Worm (Caenorhabditis elegans): Measurements from ENCODE around the gene C55A1.1.
"Not testable (repeated sequence)": the region's sequence is repeated elsewhere in the genome, so short reads cannot be mapped to it uniquely, and the experiment has no call there.

C55A1.1 gene

ce11 chrV:15664053-15664661, 42.5 kb downstream of the C55A1.1 start (continued):
- TF ChIP-seq hlh-17 (GFP tag; optimal IDR thresholded peaks at IDR 0.05; ENCODE audit: borderline replicate concordance) (no peak), aha-1 (tag; optimal IDR thresholded peaks at IDR 0.05) (no peak), unc-98 (GFP tag; IDR thresholded peaks at IDR 0.05) (no peak)

ce11 chrV:15666718-15667117, 45.1 kb downstream of the C55A1.1 start:
- TF ChIP-seq egl-27 (tag; optimal IDR thresholded peaks at IDR 0.05), result no peak
- peak in 1 of 2 experiments; percentile 58 for TF ChIP-seq lin-35 (GFP tag; optimal IDR thresholded peaks at IDR 0.05)
- no peak for TF ChIP-seq ces-1 (GFP tag; optimal IDR thresholded peaks at IDR 0.05)
- peak; percentile 63 for TF ChIP-seq nhr-90 (tag; optimal IDR thresholded peaks at IDR 0.05; ENCODE audit: poor library complexity)
- TF ChIP-seq mep-1 (tag; optimal IDR thresholded peaks at IDR 0.05), result no peak
- no peak for TF ChIP-seq unc-30 (tag; optimal IDR thresholded peaks at IDR 0.05)
- TF ChIP-seq pqm-1 (tag; optimal IDR thresholded peaks at IDR 0.05), result peak; percentile 13
- TF ChIP-seq mdl-1 (tag; optimal IDR thresholded peaks at IDR 0.05), result peak in 1 of 2 experiments; percentile 61
- peak; percentile 98 for TF ChIP-seq elt-2 (tag; optimal IDR thresholded peaks at IDR 0.05)
- no peak for TF ChIP-seq F16B12.6 (tag; optimal IDR thresholded peaks at IDR 0.05)
- no peak for TF ChIP-seq nhr-77 (tag; optimal IDR thresholded peaks at IDR 0.05)
- no peak for TF ChIP-seq C16A3.4 (tag; optimal IDR thresholded peaks at IDR 0.05)
- TF ChIP-seq nhr-20 (tag; optimal IDR thresholded peaks at IDR 0.05), result peak; percentile 62
- TF ChIP-seq lsy-2 (tag; optimal IDR thresholded peaks at IDR 0.05), result no peak
- no peak for TF ChIP-seq vab-15 (tag; optimal IDR thresholded peaks at IDR 0.05)
- TF ChIP-seq tlp-1 (tag; optimal IDR thresholded peaks at IDR 0.05), result no peak
- no peak for TF ChIP-seq ceh-90 (tag; optimal IDR thresholded peaks at IDR 0.05)
- no peak for TF ChIP-seq ceh-63 (GFP tag; optimal IDR thresholded peaks at IDR 0.05)
- no peak for TF ChIP-seq C04F5.9 (tag; optimal IDR thresholded peaks at IDR 0.05)
- no peak for TF ChIP-seq pag-3 (tag; optimal IDR thresholded peaks at IDR 0.05; ENCODE audit: borderline replicate concordance, insufficient read depth)
- TF ChIP-seq hlh-17 (GFP tag; optimal IDR thresholded peaks at IDR 0.05; ENCODE audit: borderline replicate concordance), result no peak
- TF ChIP-seq nhr-84 (tag; optimal IDR thresholded peaks at IDR 0.05), result no peak
- no peak for TF ChIP-seq ztf-11 (tag; optimal IDR thresholded peaks at IDR 0.05)
- TF ChIP-seq blmp-1 (tag; optimal IDR thresholded peaks at IDR 0.05), result peak; percentile 46
- TF ChIP-seq mef-2 (tag; optimal IDR thresholded peaks at IDR 0.05), result no peak
- TF ChIP-seq sup-37 (GFP tag; optimal IDR thresholded peaks at IDR 0.05), result no peak
- TF ChIP-seq lir-3 (tag; optimal IDR thresholded peaks at IDR 0.05; ENCODE audit: poor library complexity), result no peak
- TF ChIP-seq dpl-1 (GFP tag; optimal IDR thresholded peaks at IDR 0.05), result no peak
- TF ChIP-seq Y116A8C.19 (tag; optimal IDR thresholded peaks at IDR 0.05; ENCODE audit: borderline replicate concordance), result no peak

ce11 chrV:15668200-15668599, 46.6 kb downstream of the C55A1.1 start, which contains the start of gene F53E4.1:
Gene F53E4.1 (minus strand): TSS chrV:15668300.
- not testable (repeated sequence) for TF ChIP-seq snu-23 (GFP tag; optimal IDR thresholded peaks at IDR 0.05); nhr-237 (tag; optimal IDR thresholded peaks at IDR 0.05); fos-1 (tag; optimal IDR thresholded peaks at IDR 0.05)

- no peak for TF ChIP-seq mdl-1 (tag; optimal IDR thresholded peaks at IDR 0.05)
- TF ChIP-seq snpc-4 (tag; optimal IDR thresholded peaks at IDR 0.05), result no peak
- TF ChIP-seq lsy-2 (tag; optimal IDR thresholded peaks at IDR 0.05), result no peak
- TF ChIP-seq mep-1 (tag; optimal IDR thresholded peaks at IDR 0.05), result no peak
Measured at ce11 chrV:15668870-15669269, 47.3 kb downstream of the C55A1.1 start, which contains the start of gene K06B4.4. Gene K06B4.4 (plus strand): TSS chrV:15669170.
